Worm (Caenorhabditis elegans): ENCODE data around the gene gfrp-1.

Gene gfrp-1

DNA sequence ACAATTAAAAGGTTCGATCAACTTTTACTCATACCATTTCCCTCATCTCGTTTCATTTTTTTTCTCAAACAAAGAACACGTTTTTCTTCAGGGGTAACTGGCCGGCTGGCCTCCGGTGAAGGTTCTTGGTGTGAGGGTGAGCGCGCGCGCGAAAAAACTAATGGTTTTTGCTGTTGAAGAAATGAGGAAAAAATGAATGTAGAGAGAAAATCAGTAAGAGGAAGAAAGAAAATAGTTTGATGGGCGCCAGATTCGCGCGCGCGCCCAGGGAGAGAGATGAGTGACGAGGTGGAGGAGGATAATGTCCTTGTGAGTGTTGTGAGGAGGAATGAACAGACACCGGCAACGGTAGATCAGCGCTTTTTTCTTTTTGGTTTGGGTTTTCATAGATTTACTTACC is 32.4 kb upstream of the gfrp-1 start (continued):
- TF ChIP-seq hlh-6 (tag; optimal IDR thresholded peaks at IDR 0.05), result no peak

DNA sequence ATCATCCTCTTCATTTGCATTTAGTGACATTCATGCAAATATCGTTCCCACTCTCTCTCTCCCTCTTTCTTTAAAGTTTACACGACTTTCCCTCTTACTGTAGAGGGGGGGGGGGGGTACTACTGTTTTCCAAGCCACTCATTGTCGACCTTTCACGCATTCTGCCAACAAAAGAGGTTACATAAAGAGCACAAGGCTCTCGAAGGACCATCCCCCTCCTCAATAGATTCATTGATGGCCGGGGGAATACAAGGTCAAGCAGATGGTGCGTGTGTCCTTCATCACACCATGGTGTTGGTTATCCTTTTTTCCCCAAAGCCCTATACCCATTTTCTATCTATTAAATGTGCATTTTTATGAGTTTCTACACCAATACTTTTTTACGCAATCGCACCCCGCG is 30.4 kb upstream of the gfrp-1 start:
- TF ChIP-seq pros-1 (tag; optimal IDR thresholded peaks at IDR 0.05), result no peak
- peak; percentile 9 for TF ChIP-seq eyg-1 (tag; optimal IDR thresholded peaks at IDR 0.05)
- no peak for TF ChIP-seq fkh-10 (GFP tag; optimal IDR thresholded peaks at IDR 0.05)
- TF ChIP-seq nfya-1 (tag; optimal IDR thresholded peaks at IDR 0.05), result no peak
- peak; percentile 66 for TF ChIP-seq sox-2 (GFP tag; IDR thresholded peaks at IDR 0.05)
- no peak for TF ChIP-seq odd-2 (tag; optimal IDR thresholded peaks at IDR 0.05)
- no peak for TF ChIP-seq unc-3 (GFP tag; conservative IDR thresholded peaks at IDR 0.05)
- TF ChIP-seq unc-3 (tag; optimal IDR thresholded peaks at IDR 0.05), result no peak
- no peak for TF ChIP-seq tbx-7 (tag; optimal IDR thresholded peaks at IDR 0.05)
- peak; percentile 27 for TF ChIP-seq ref-2 (tag; optimal IDR thresholded peaks at IDR 0.05)
- TF ChIP-seq tbx-2 (tag; optimal IDR thresholded peaks at IDR 0.05), result peak; percentile 9

DNA sequence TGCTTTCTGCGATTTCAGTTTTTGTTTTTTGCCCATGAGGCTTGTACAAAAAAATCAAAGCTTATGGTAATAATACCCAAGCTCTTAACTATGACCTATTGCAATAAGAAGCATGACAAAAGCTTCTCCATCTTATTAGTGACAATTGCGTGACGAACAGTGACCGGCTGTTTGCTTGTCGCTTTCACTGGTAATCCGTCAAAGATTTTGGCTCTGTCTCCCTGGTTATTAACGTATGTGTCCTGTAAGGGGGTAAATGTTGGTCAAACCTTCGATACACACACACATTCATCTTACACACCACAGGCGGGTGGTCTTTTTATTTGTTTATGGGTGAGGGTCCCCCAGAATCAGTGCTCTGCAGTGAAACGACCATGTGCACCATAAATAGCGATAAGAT is 29.3 kb upstream of the gfrp-1 start:
- no peak for TF ChIP-seq unc-86 (tag; optimal IDR thresholded peaks at IDR 0.05)
- TF ChIP-seq ceh-31 (tag; optimal IDR thresholded peaks at IDR 0.05), result no peak
- TF ChIP-seq elt-2 (tag; optimal IDR thresholded peaks at IDR 0.05), result peak; percentile 62
- no peak for TF ChIP-seq dve-1 (tag; optimal IDR thresholded peaks at IDR 0.05)
- TF ChIP-seq tbx-2 (tag; optimal IDR thresholded peaks at IDR 0.05), result peak; percentile 25
- peak; percentile 9 for TF ChIP-seq ref-2 (tag; optimal IDR thresholded peaks at IDR 0.05)

DNA sequence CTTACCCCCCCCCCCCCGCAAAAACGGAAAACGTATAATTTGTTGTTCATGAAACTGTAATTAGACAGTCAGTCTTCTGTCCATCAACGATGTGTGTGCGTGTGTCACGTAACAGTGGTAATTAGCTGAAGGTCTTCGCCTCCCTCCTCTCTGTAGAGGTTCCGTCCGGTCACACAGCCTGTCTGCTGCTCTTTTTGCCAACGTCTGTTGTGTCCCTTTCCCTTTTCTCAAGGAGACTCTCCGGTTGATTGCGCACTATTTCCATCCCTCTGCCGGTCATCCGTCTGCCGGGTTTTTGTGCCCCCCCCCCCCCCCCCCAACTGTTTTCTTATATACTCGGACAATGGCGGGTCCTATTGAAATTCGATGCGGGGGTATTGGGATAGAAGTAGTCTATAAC is 27.7 kb upstream of the gfrp-1 start:
- TF ChIP-seq sdc-2 (tag; optimal IDR thresholded peaks at IDR 0.05) (no peak), mec-3 (tag; optimal IDR thresholded peaks at IDR 0.05; ENCODE audit: borderline replicate concordance) (no peak), unc-55 (GFP tag; optimal IDR thresholded peaks at IDR 0.05) (peak; percentile 29), ceh-14 (tag; optimal IDR thresholded peaks at IDR 0.05) (no peak), tbx-2 (tag; optimal IDR thresholded peaks at IDR 0.05) (peak; percentile 44), K02D7.2 (tag; optimal IDR thresholded peaks at IDR 0.05) (no peak), madf-2 (tag; optimal IDR thresholded peaks at IDR 0.05) (no peak), pax-1 (tag; optimal IDR thresholded peaks at IDR 0.05) (no peak), ceh-19 (GFP tag; optimal IDR thresholded peaks at IDR 0.05) (peak; percentile 11), unc-42 (tag; optimal IDR thresholded peaks at IDR 0.05) (no peak), ref-2 (tag; optimal IDR thresholded peaks at IDR 0.05) (no peak), syd-9 (tag; optimal IDR thresholded peaks at IDR 0.05) (no peak), ttx-3 (tag; optimal IDR thresholded peaks at IDR 0.05) (no peak), che-1 (tag; optimal IDR thresholded peaks at IDR 0.05) (no peak), ceh-31 (tag; optimal IDR thresholded peaks at IDR 0.05) (peak; percentile 71), eyg-1 (tag; optimal IDR thresholded peaks at IDR 0.05) (no peak), C08G9.2 (tag; optimal IDR thresholded peaks at IDR 0.05) (no peak), unc-3 (GFP tag; conservative IDR thresholded peaks at IDR 0.05) (no peak), unc-3 (tag; optimal IDR thresholded peaks at IDR 0.05) (no peak), dmd-4 (tag; optimal IDR thresholded peaks at IDR 0.05; ENCODE audit: borderline replicate concordance) (no peak), ceh-30 (tag; optimal IDR thresholded peaks at IDR 0.05) (no peak), pqm-1 (tag; optimal IDR thresholded peaks at IDR 0.05) (no peak), sox-4 (tag; optimal IDR thresholded peaks at IDR 0.05) (no peak), ceh-45 (GFP tag; IDR thresholded peaks at IDR 0.05) (no peak), elt-4 (tag; optimal IDR thresholded peaks at IDR 0.05) (no peak), ahr-1 (tag; optimal IDR thresholded peaks at IDR 0.05) (no peak), fax-1 (tag; optimal IDR thresholded peaks at IDR 0.05) (no peak), nhr-11 (tag; optimal IDR thresholded peaks at IDR 0.05) (no peak), ceh-9 (tag; optimal IDR thresholded peaks at IDR 0.05) (no peak), hlh-13 (GFP tag; optimal IDR thresholded peaks at IDR 0.05) (no peak), hlh-15 (tag; optimal IDR thresholded peaks at IDR 0.05) (no peak), unc-86 (tag; optimal IDR thresholded peaks at IDR 0.05) (no peak), sox-2 (GFP tag; IDR thresholded peaks at IDR 0.05) (peak; percentile 53)
